Worm (Caenorhabditis elegans) whole organism, L4/young adult: ENCODE data around the gene C08D8.1.

Experiments used
- W03F9.2 ChIP-seq: fragments of 150-350 bp; optimal IDR thresholded peaks from 2 replicates; lab custom pipeline; 2014; ENCODE audit warnings: missing biosample characterization, missing genetic modification characterization
- dao-5 ChIP-seq: sonication (generic microtip); optimal IDR thresholded peaks from 2 replicates; lab custom pipeline; 2016; ENCODE audit warnings: missing genotype, missing genetic modification characterization, moderate library complexity, missing compliant biosample characterization

- TF ChIP-seq dao-5 (tag; lab: Kevin White, UChicago) (no peak), W03F9.2 (tag; lab: Kevin White, UChicago) (no peak)
These were observed 46.2 kb upstream of the C08D8.1 start, which contains the start of gene W02D7.5 for ce11 chrV:8299191-8299854.
